Worm (Caenorhabditis elegans) whole organism, L2 larva: ENCODE measurements around the gene fog-2.

Source experiments
- C34F6.9 ChIP-seq: fragments of 150-350 bp; optimal IDR thresholded peaks from 2 replicates; lab custom pipeline; 2014; ENCODE audit warnings: missing biosample characterization, missing genetic modification characterization
- F13H6.1 ChIP-seq: sonication (generic microtip); optimal IDR thresholded peaks from 2 replicates; lab custom pipeline; 2016; ENCODE audit warnings: missing genetic modification characterization, missing compliant biosample characterization
- alr-1 ChIP-seq: fragments of 150-350 bp; optimal IDR thresholded peaks from 2 replicates; lab custom pipeline; 2014; ENCODE audit warnings: missing biosample characterization, missing genetic modification characterization
- blmp-1 ChIP-seq: sonication (generic microtip); optimal IDR thresholded peaks from 2 replicates; lab custom pipeline; 2017; ENCODE audit warnings: missing genetic modification characterization, mild to moderate bottlenecking, missing compliant biosample characterization, antibody characterized with exemption, moderate library complexity; ENCODE audit not compliant: insufficient read depth
- crh-2 ChIP-seq: sonication (generic microtip); optimal IDR thresholded peaks from 2 replicates; lab custom pipeline; 2017; ENCODE audit warnings: missing biosample characterization, missing genetic modification characterization
- egl-27 ChIP-seq: sonication (generic microtip); optimal IDR thresholded peaks from 3 replicates; lab custom pipeline; 2017; ENCODE audit warnings: missing biosample characterization, missing genetic modification reagents, missing genetic modification characterization
- elt-3 ChIP-seq: sonication (generic microtip); optimal IDR thresholded peaks from 2 replicates; lab custom pipeline; 2017; ENCODE audit warnings: missing biosample characterization, missing genetic modification characterization
- fos-1 ChIP-seq: fragments of 150-350 bp; optimal IDR thresholded peaks from 2 replicates; lab custom pipeline; 2014; ENCODE audit warnings: missing biosample characterization, missing genetic modification characterization
- gmeb-1 ChIP-seq: fragments of 150-350 bp; optimal IDR thresholded peaks from 2 replicates; lab custom pipeline; 2014; ENCODE audit warnings: missing biosample characterization, missing genetic modification characterization
- lin-11 ChIP-seq: fragments of 150-350 bp; sonication (generic microtip); optimal IDR thresholded peaks from 2 replicates; lab custom pipeline; 2014; ENCODE audit warnings: missing biosample characterization, missing genetic modification characterization, inconsistent platforms, mixed read lengths
- lin-13 ChIP-seq: fragments of 150-350 bp; optimal IDR thresholded peaks from 2 replicates; lab custom pipeline; 2014; ENCODE audit warnings: missing biosample characterization, missing genetic modification reagents, missing genetic modification characterization
- lin-39 ChIP-seq: fragments of 150-350 bp; optimal IDR thresholded peaks from 2 replicates; lab custom pipeline; 2014; ENCODE audit warnings: missing biosample characterization, missing genetic modification reagents, missing genetic modification characterization
- lsy-2 ChIP-seq, 2 experiments: fragments of 150-350 bp in 1 of 2; sonication (generic microtip) in 1 of 2; optimal IDR thresholded peaks; 2 replicates each; lab custom pipeline; 2014 to 2017; ENCODE audit warnings: missing biosample characterization in 2 of 2, missing genetic modification characterization in 2 of 2
- mab-5 ChIP-seq: fragments of 150-350 bp; optimal IDR thresholded peaks from 2 replicates; lab custom pipeline; 2014; ENCODE audit warnings: missing biosample characterization, missing genetic modification characterization
- mdl-1 ChIP-seq, 2 experiments: fragments of 150-350 bp in 1 of 2; sonication (generic microtip) in 1 of 2; optimal IDR thresholded peaks; 2 replicates each; lab custom pipeline; 2017; ENCODE audit warnings: missing biosample characterization in 2 of 2, missing genetic modification characterization in 2 of 2
- nhr-10 ChIP-seq: sonication (generic microtip); optimal IDR thresholded peaks from 2 replicates; lab custom pipeline; 2017; ENCODE audit warnings: missing biosample characterization, missing genetic modification characterization
- nhr-12 ChIP-seq: fragments of 150-350 bp; optimal IDR thresholded peaks from 2 replicates; lab custom pipeline; 2014; ENCODE audit warnings: missing biosample characterization, missing genetic modification characterization
- nhr-129 ChIP-seq: fragments of 150-350 bp; optimal IDR thresholded peaks from 2 replicates; lab custom pipeline; 2014; ENCODE audit warnings: missing biosample characterization, missing genetic modification characterization
- nhr-21 ChIP-seq: fragments of 150-350 bp; optimal IDR thresholded peaks from 2 replicates; lab custom pipeline; 2014; ENCODE audit warnings: missing biosample characterization, missing genetic modification characterization
- nhr-25 ChIP-seq: fragments of 150-350 bp; sonication (generic microtip); optimal IDR thresholded peaks from 3 replicates; lab custom pipeline; 2014; ENCODE audit warnings: missing biosample characterization, missing genetic modification characterization
- nhr-77 ChIP-seq: fragments of 150-350 bp; optimal IDR thresholded peaks from 2 replicates; lab custom pipeline; 2014; ENCODE audit warnings: missing biosample characterization, missing genetic modification characterization
- peb-1 ChIP-seq: fragments of 150-350 bp; optimal IDR thresholded peaks from 2 replicates; lab custom pipeline; 2014; ENCODE audit warnings: missing biosample characterization, missing genetic modification characterization
- sem-4 ChIP-seq: fragments of 150-350 bp; optimal IDR thresholded peaks from 2 replicates; lab custom pipeline; 2014; ENCODE audit warnings: missing biosample characterization, missing genetic modification reagents, missing genetic modification characterization
- sma-3 ChIP-seq: sonication (generic microtip); optimal IDR thresholded peaks from 2 replicates; lab custom pipeline; 2016; ENCODE audit warnings: missing genetic modification reagents, missing genetic modification characterization, missing compliant biosample characterization
- snpc-4 ChIP-seq: fragments of 150-350 bp; optimal IDR thresholded peaks from 2 replicates; lab custom pipeline; 2014; ENCODE audit warnings: missing biosample characterization, missing genetic modification characterization
- unc-39 ChIP-seq: fragments of 150-350 bp; optimal IDR thresholded peaks from 2 replicates; lab custom pipeline; 2014; ENCODE audit warnings: missing biosample characterization, missing genetic modification characterization
- unc-55 ChIP-seq: fragments of 150-350 bp; sonication (generic microtip); optimal IDR thresholded peaks from 3 replicates; lab custom pipeline; 2014; ENCODE audit warnings: missing biosample characterization, missing genetic modification reagents, missing genetic modification characterization
- unc-62 ChIP-seq: fragments of 150-350 bp; optimal IDR thresholded peaks from 2 replicates; lab custom pipeline; 2014; ENCODE audit warnings: missing biosample characterization, missing genetic modification reagents, missing genetic modification characterization
- zag-1 ChIP-seq: fragments of 150-350 bp; optimal IDR thresholded peaks from 2 replicates; lab custom pipeline; 2014; ENCODE audit warnings: missing biosample characterization, missing genetic modification characterization
- ztf-1 ChIP-seq: fragments of 200-800 bp; sonication (Bioruptor generic); conservative IDR thresholded peaks from 2 replicates; pipeline ENCODE4 v1.3.6; 2022; ENCODE audit warnings: missing genetic modification characterization, missing compliant biosample characterization
- ztf-11 ChIP-seq: sonication (generic microtip); optimal IDR thresholded peaks from 2 replicates; lab custom pipeline; 2017; ENCODE audit warnings: missing biosample characterization, missing genetic modification characterization

fog-2 gene

ce11 chrV:20249438-20250120, 50.5 kb downstream of the fog-2 start, which contains the start of gene swsn-1:
swsn-1 (minus strand) TSS chrV:20249488.
- TF ChIP-seq nhr-10 (tag; lab: Kevin White, UChicago): no peak
- peak; percentile 27 for TF ChIP-seq egl-27
- TF ChIP-seq sma-3: no peak
- peak; percentile 18 to 47 for TF ChIP-seq lsy-2 (tag; optimal IDR thresholded peaks at IDR 0.05; lab: Kevin White, UChicago)
- no peak for TF ChIP-seq nhr-12 (tag; lab: Kevin White, UChicago)
- TF ChIP-seq zag-1 (tag; lab: Kevin White, UChicago): peak; percentile 18
- TF ChIP-seq ztf-1 (GFP tag; lab: Robert Waterston, UW): no peak
- TF ChIP-seq C34F6.9 (tag; lab: Kevin White, UChicago): peak; percentile 47
- no peak for TF ChIP-seq lin-39 (tag; lab: Kevin White, UChicago)
- TF ChIP-seq peb-1 (tag; lab: Kevin White, UChicago): no peak
- TF ChIP-seq ztf-11 (tag; lab: Kevin White, UChicago): no peak
- TF ChIP-seq crh-2 (tag; lab: Kevin White, UChicago): peak; percentile 10
- peak; percentile 39 for TF ChIP-seq gmeb-1 (tag; lab: Kevin White, UChicago)
- TF ChIP-seq snpc-4: no peak
- TF ChIP-seq blmp-1 (tag; lab: Kevin White, UChicago): no peak
- TF ChIP-seq unc-39 (tag; lab: Kevin White, UChicago): no peak
- TF ChIP-seq unc-55 (GFP tag; lab: Kevin White, UChicago): peak; percentile 66
- TF ChIP-seq nhr-21 (tag; lab: Kevin White, UChicago): no peak
- no peak for TF ChIP-seq unc-62
- no peak for TF ChIP-seq elt-3 (tag; lab: Kevin White, UChicago)
- TF ChIP-seq nhr-77 (tag; lab: Kevin White, UChicago): no peak
- TF ChIP-seq mab-5 (tag; lab: Kevin White, UChicago): peak; percentile 7
- TF ChIP-seq sem-4 (tag; lab: Kevin White, UChicago): no peak
- TF ChIP-seq lin-13 (GFP tag; lab: Kevin White, UChicago): peak; percentile 29
- TF ChIP-seq F13H6.1 (tag; lab: Kevin White, UChicago): peak; percentile 42
- TF ChIP-seq alr-1: no peak
- no peak for TF ChIP-seq nhr-25 (tag; lab: Kevin White, UChicago)
- TF ChIP-seq mdl-1 (tag; optimal IDR thresholded peaks at IDR 0.05; lab: Kevin White, UChicago): peak; percentile 25 to 47
- no peak for TF ChIP-seq lin-11
- TF ChIP-seq fos-1 (tag; lab: Kevin White, UChicago): no peak
- peak; percentile 38 for TF ChIP-seq nhr-129 (tag; lab: Kevin White, UChicago)
